ENCODE assay signal across 2 fruit fly cellular contexts in the genomic region with DNA sequence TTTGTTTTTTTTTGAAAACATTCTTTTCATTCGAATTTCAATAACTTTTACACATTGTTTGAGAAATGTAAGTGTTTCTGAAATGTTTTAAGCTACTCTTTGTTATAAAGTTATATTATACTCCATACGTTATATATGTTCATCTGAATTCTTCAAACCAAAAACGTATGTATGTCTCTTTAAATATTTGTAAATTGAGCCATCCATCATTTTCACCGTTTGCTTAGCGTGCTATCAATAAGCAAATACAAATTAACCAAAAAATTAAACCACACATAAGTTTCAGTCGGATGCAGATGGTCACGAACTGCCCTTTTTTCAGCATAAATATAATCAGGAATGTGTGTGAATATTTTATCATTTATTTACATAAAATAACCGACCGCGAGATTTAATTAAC.
TF ChIP-seq lines count a peak whose summit lies in the region.

No protein-coding gene starts in this region.

- no peak for TF ChIP-seq CTCF in whole organism, embryonic (GFP tag; optimal IDR thresholded peaks at IDR 0.05; lab: Kevin White, UChicago)

TF ChIP-seq in whole organism, embryonic, 481 proteins besides CTCF, POLR2A, EP300 and RAD21:
- no peak for TF ChIP-seq CG1529 (GFP tag; optimal IDR thresholded peaks at IDR 0.05; lab: Kevin White, UChicago)
- peak; percentile 35 for TF ChIP-seq ac (GFP tag; optimal IDR thresholded peaks at IDR 0.05; lab: Kevin White, UChicago)
- peak; percentile 38 for TF ChIP-seq CG15696 (tag; optimal IDR thresholded peaks at IDR 0.05; lab: Kevin White, UChicago)
- TF ChIP-seq CoRest (tag; optimal IDR thresholded peaks at IDR 0.05; lab: Kevin White, UChicago): no peak
- TF ChIP-seq fd102C (GFP tag; optimal IDR thresholded peaks at IDR 0.05; lab: Kevin White, UChicago): peak; percentile 58
- TF ChIP-seq sens (GFP tag; lab: Kevin White, UChicago): peak; percentile 60
- TF ChIP-seq CG7745 (tag; optimal IDR thresholded peaks at IDR 0.05; lab: Kevin White, UChicago): peak; percentile 19
- TF ChIP-seq CG2129 (GFP tag; IDR thresholded peaks at IDR 0.05; lab: Robert Waterston, UW; ENCODE audit: partially characterized antibody): no peak
- TF ChIP-seq CG33557 (GFP tag; optimal IDR thresholded peaks at IDR 0.05; lab: Kevin White, UChicago): peak; percentile 3
- TF ChIP-seq CG1603 (tag; optimal IDR thresholded peaks at IDR 0.05; lab: Kevin White, UChicago): peak; percentile 22
- peak; percentile 13 for TF ChIP-seq dmrt11E (tag; optimal IDR thresholded peaks at IDR 0.05; lab: Kevin White, UChicago)
- peak; percentile 11 for TF ChIP-seq D19A (tag; optimal IDR thresholded peaks at IDR 0.05; lab: Kevin White, UChicago)
- TF ChIP-seq lbe (GFP tag; optimal IDR thresholded peaks at IDR 0.05; lab: Kevin White, UChicago): no peak
- 0 out of 2 replicates have a peak, but pooled peaks have one; percentile 43 for TF ChIP-seq Xrp1 (GFP tag; IDR thresholded peaks at IDR 0.05; lab: Robert Waterston, UW)
- TF ChIP-seq H15 (GFP tag; IDR thresholded peaks at IDR 0.05; lab: Robert Waterston, UW): no peak

TF ChIP-seq in whole organism, prepupa, 60 proteins besides CTCF, POLR2A, EP300 and RAD21:
- TF ChIP-seq Smox (GFP tag; optimal IDR thresholded peaks at IDR 0.05; lab: Kevin White, UChicago) (no peak), spab (GFP tag; optimal IDR thresholded peaks at IDR 0.05; lab: Kevin White, UChicago) (no peak), fkh (GFP tag; optimal IDR thresholded peaks at IDR 0.05; lab: Kevin White, UChicago) (peak; percentile 2)
